Fruit fly (Drosophila melanogaster): ENCODE measurements around the gene CG18171.

DNA sequence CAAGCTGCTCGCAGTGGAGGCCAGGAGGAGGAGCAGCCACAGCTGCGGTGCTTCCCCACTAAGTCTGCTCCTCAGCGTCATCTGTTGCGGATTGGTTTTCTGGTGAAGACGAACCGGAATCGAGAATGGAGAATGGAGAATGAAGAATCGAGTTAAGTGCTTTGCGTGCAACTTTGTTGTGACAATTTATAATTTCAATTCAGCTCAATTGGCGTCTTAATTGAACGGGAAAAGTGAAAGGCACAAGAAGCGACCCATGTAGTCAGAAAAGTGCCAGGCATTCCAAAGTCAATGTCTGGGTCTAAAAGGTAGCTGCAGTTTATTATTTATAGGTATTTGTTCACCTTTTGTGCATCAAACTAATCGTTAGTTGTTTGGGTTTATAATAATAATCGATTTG, 31.3 kb upstream of the CG18171 start:
- no peak for TF ChIP-seq Myc (optimal IDR thresholded peaks at IDR 0.05)
- no peak for TF ChIP-seq psq (GFP tag; optimal IDR thresholded peaks at IDR 0.05)
- no peak for TF ChIP-seq sv (GFP tag; optimal IDR thresholded peaks at IDR 0.05)
- no peak for TF ChIP-seq h (GFP tag; optimal IDR thresholded peaks at IDR 0.05)
- TF ChIP-seq Hr78 (GFP tag; optimal IDR thresholded peaks at IDR 0.05): no peak
- TF ChIP-seq sage (GFP tag; optimal IDR thresholded peaks at IDR 0.05): no peak
- no peak for TF ChIP-seq Vsx2 (GFP tag; optimal IDR thresholded peaks at IDR 0.05; ENCODE audit: partially characterized antibody)
- no peak for TF ChIP-seq usp (GFP tag; optimal IDR thresholded peaks at IDR 0.05)
- TF ChIP-seq brk (GFP tag; optimal IDR thresholded peaks at IDR 0.05): no peak
- TF ChIP-seq HLH106 (tag; optimal IDR thresholded peaks at IDR 0.05): no peak
- TF ChIP-seq CG32264 (GFP tag; optimal IDR thresholded peaks at IDR 0.05): no peak
